Fruit fly (Drosophila melanogaster) whole organism, embryonic: Measurements from ENCODE around the gene Ice2.

ENCODE experiments used
- Bgb ChIP-seq: fragments of 200-800 bp; sonication (Bioruptor generic); IDR thresholded peaks from 2 replicates; pipeline ENCODE4 v1.3.6; 2022; ENCODE audit warnings: missing biosample characterization, missing genetic modification characterization; ENCODE audit not compliant: partially characterized antibody
- CG12155 ChIP-seq: fragments of 200-800 bp; sonication (Bioruptor generic); optimal IDR thresholded peaks from 3 replicates; lab custom pipeline; 2016; ENCODE audit warnings: missing biosample characterization, missing genetic modification characterization
- CG1233 ChIP-seq: fragments of 200-800 bp; sonication (Bioruptor generic); optimal IDR thresholded peaks from 4 replicates; lab custom pipeline; 2018; ENCODE audit warnings: missing biosample characterization, mild to moderate bottlenecking, missing genetic modification characterization
- CG12659 ChIP-seq: fragments of 200-800 bp; sonication (Bioruptor generic); optimal IDR thresholded peaks from 3 replicates; lab custom pipeline; 2017; ENCODE audit warnings: mild to moderate bottlenecking, missing biosample characterization, missing genetic modification reagents, missing genetic modification characterization
- CG13424 ChIP-seq: fragments of 200-800 bp; sonication (Bioruptor generic); optimal IDR thresholded peaks from 2 replicates; lab custom pipeline; 2019; ENCODE audit warnings: missing biosample characterization, mild to moderate bottlenecking, missing genetic modification characterization, moderate library complexity
- CG16779 ChIP-seq: fragments of 200-800 bp; sonication (Bioruptor generic); IDR thresholded peaks from 2 replicates; pipeline ENCODE4 v1.3.6; 2022; ENCODE audit warnings: missing biosample characterization, missing genetic modification characterization
- CG16813 ChIP-seq: fragments of 200-800 bp; sonication (Bioruptor generic); IDR thresholded peaks from 3 replicates; pipeline ENCODE4 v1.3.6; 2022; ENCODE audit warnings: missing biosample characterization, missing genetic modification characterization; ENCODE audit not compliant: partially characterized antibody
- CG16815 ChIP-seq: fragments of 200-800 bp; sonication (Bioruptor generic); optimal IDR thresholded peaks from 3 replicates; lab custom pipeline; 2017; ENCODE audit warnings: missing biosample characterization, mild to moderate bottlenecking, missing genetic modification characterization
- CG4424 ChIP-seq: fragments of 200-800 bp; sonication (Bioruptor generic); optimal IDR thresholded peaks from 3 replicates; lab custom pipeline; 2016; ENCODE audit warnings: missing biosample characterization, missing genetic modification characterization
- CG7372 ChIP-seq: fragments of 200-800 bp; sonication (Bioruptor generic); IDR thresholded peaks from 2 replicates; pipeline ENCODE4 v1.3.6; 2022; ENCODE audit warnings: missing biosample characterization, missing genetic modification characterization
- CG7556 ChIP-seq: fragments of 200-800 bp; sonication (Bioruptor generic); optimal IDR thresholded peaks from 2 replicates; lab custom pipeline; 2017; ENCODE audit warnings: missing biosample characterization, mild to moderate bottlenecking, missing genetic modification characterization
- CG9727 ChIP-seq: fragments of 200-800 bp; sonication (Bioruptor generic); optimal IDR thresholded peaks from 3 replicates; lab custom pipeline; 2017; ENCODE audit warnings: missing biosample characterization, mild to moderate bottlenecking, missing genetic modification characterization
- CG9876 ChIP-seq: fragments of 200-800 bp; sonication (Bioruptor generic); optimal IDR thresholded peaks from 2 replicates; lab custom pipeline; 2016; ENCODE audit warnings: missing biosample characterization, missing genetic modification characterization
- D19B ChIP-seq: fragments of 200-800 bp; sonication (Bioruptor generic); optimal IDR thresholded peaks from 2 replicates; lab custom pipeline; 2017; ENCODE audit warnings: missing biosample characterization, mild to moderate bottlenecking, missing genetic modification characterization
- Dll ChIP-seq: fragments of 200-800 bp; sonication (Bioruptor generic); IDR thresholded peaks from 4 replicates; pipeline ENCODE4 v1.3.6; 2022; ENCODE audit warnings: missing biosample characterization, missing genetic modification characterization; ENCODE audit not compliant: partially characterized antibody
- Ets65A ChIP-seq: fragments of 200-800 bp; sonication (Bioruptor generic); peaks from one replicate; lab custom pipeline; 2016; ENCODE audit warnings: missing biosample characterization, missing genetic modification characterization
- Fer2 ChIP-seq: fragments of 200-800 bp; sonication (Bioruptor generic); optimal IDR thresholded peaks from 2 replicates; lab custom pipeline; 2018; ENCODE audit warnings: missing biosample characterization, mild to moderate bottlenecking, missing genetic modification characterization, moderate library complexity
- HLH3B ChIP-seq: fragments of 200-800 bp; sonication (Bioruptor generic); IDR thresholded peaks from 2 replicates; pipeline ENCODE4 v1.3.6; 2022; ENCODE audit warnings: missing biosample characterization, missing genetic modification characterization
- HLH54F ChIP-seq: fragments of 200-800 bp; sonication (Bioruptor generic); optimal IDR thresholded peaks from 3 replicates; lab custom pipeline; 2016; ENCODE audit warnings: missing biosample characterization, missing genetic modification characterization
- HmgZ ChIP-seq: fragments of 200-800 bp; sonication (Bioruptor generic); optimal IDR thresholded peaks from 2 replicates; lab custom pipeline; 2018; ENCODE audit warnings: missing biosample characterization, mild to moderate bottlenecking, missing genetic modification characterization
- MESR4 ChIP-seq: fragments of 200-800 bp; sonication (Bioruptor generic); optimal IDR thresholded peaks from 2 replicates; lab custom pipeline; 2018; ENCODE audit warnings: missing biosample characterization, mild to moderate bottlenecking, missing genetic modification characterization, moderate library complexity
- Max ChIP-seq: fragments of 200-800 bp; sonication (Bioruptor generic); optimal IDR thresholded peaks from 2 replicates; lab custom pipeline; 2016; ENCODE audit warnings: missing biosample characterization, mild to moderate bottlenecking, missing genetic modification characterization
- Opbp ChIP-seq: fragments of 200-800 bp; sonication (Bioruptor generic); IDR thresholded peaks from 3 replicates; pipeline ENCODE4 v1.3.6; 2022; ENCODE audit warnings: missing biosample characterization, missing genetic modification characterization; ENCODE audit not compliant: partially characterized antibody
- Pdp1 ChIP-seq, 2 experiments: fragments of 200-800 bp; sonication (Bioruptor generic); optimal IDR thresholded peaks; 3 replicates each; lab custom pipeline; 2016; ENCODE audit warnings: missing biosample characterization in 2 of 2, missing genetic modification characterization in 2 of 2, mild to moderate bottlenecking in 1 of 2, moderate library complexity in 1 of 2
- Stat92E ChIP-seq, 3 experiments: fragments of >200 bp in 2 of 3; fragments of 200-800 bp in 1 of 3; sonication (Bioruptor generic) in 1 of 3; optimal IDR thresholded peaks; 2 replicates each; lab custom pipeline; 2017 to 2019; ENCODE audit warnings: missing biosample characterization in 3 of 3, missing genetic modification characterization in 3 of 3, mild to moderate bottlenecking in 1 of 3, moderate library complexity in 1 of 3
- Xbp1 ChIP-seq: fragments of 200-800 bp; sonication (Bioruptor generic); optimal IDR thresholded peaks from 3 replicates; lab custom pipeline; 2016; ENCODE audit warnings: missing biosample characterization, mild to moderate bottlenecking, missing genetic modification characterization
- ato ChIP-seq: fragments of 200-800 bp; sonication (Bioruptor generic); IDR thresholded peaks from 2 replicates; pipeline ENCODE4 v1.3.6; 2022; ENCODE audit warnings: missing biosample characterization, missing genetic modification characterization; ENCODE audit not compliant: partially characterized antibody
- chinmo ChIP-seq: fragments of 200-800 bp; sonication (Bioruptor generic); IDR thresholded peaks from 4 replicates; pipeline ENCODE4 v1.3.6; 2022; ENCODE audit warnings: missing biosample characterization, missing genetic modification characterization; ENCODE audit not compliant: partially characterized antibody
- crol ChIP-seq: fragments of 200-800 bp; sonication (Bioruptor generic); IDR thresholded peaks from 2 replicates; pipeline ENCODE4 v1.3.6; 2022; ENCODE audit warnings: missing biosample characterization, missing genetic modification characterization
- dm ChIP-seq: fragments of 200-800 bp; sonication (Bioruptor generic); optimal IDR thresholded peaks from 3 replicates; lab custom pipeline; 2016; ENCODE audit warnings: missing biosample characterization, missing genetic modification characterization
- ems ChIP-seq: fragments of 200-800 bp; sonication (Bioruptor generic); optimal IDR thresholded peaks from 3 replicates; lab custom pipeline; 2016; ENCODE audit warnings: missing biosample characterization, missing genetic modification characterization
- fd96Cb ChIP-seq: fragments of 200-800 bp; sonication (Bioruptor generic); optimal IDR thresholded peaks from 2 replicates; lab custom pipeline; 2018; ENCODE audit warnings: missing biosample characterization, mild to moderate bottlenecking, missing genetic modification characterization, moderate library complexity
- gsb-n ChIP-seq: fragments of 200-800 bp; sonication (Bioruptor generic); optimal IDR thresholded peaks from 3 replicates; lab custom pipeline; 2018; ENCODE audit warnings: missing biosample characterization, mild to moderate bottlenecking, missing genetic modification characterization
- knrl ChIP-seq: fragments of 200-800 bp; sonication (Bioruptor generic); IDR thresholded peaks from 3 replicates; pipeline ENCODE4 v1.3.6; 2022; ENCODE audit warnings: missing biosample characterization, missing genetic modification characterization; ENCODE audit not compliant: partially characterized antibody
- lola ChIP-seq, 3 experiments: fragments of >200 bp in 2 of 3; fragments of 200-800 bp in 1 of 3; sonication (Bioruptor generic) in 1 of 3; optimal IDR thresholded peaks; 2 replicates each; lab custom pipeline; 2017 to 2019; ENCODE audit warnings: missing biosample characterization in 3 of 3, missing genetic modification characterization in 3 of 3, mild to moderate bottlenecking in 1 of 3, moderate library complexity in 1 of 3
- pfk ChIP-seq: fragments of 200-800 bp; sonication (Bioruptor generic); optimal IDR thresholded peaks from 2 replicates; lab custom pipeline; 2018; ENCODE audit warnings: missing biosample characterization, mild to moderate bottlenecking, missing genetic modification characterization, moderate library complexity
- ranshi ChIP-seq: fragments of 200-800 bp; sonication (Bioruptor generic); IDR thresholded peaks from 2 replicates; pipeline ENCODE4 v1.3.6; 2022; ENCODE audit warnings: missing biosample characterization, missing genetic modification characterization
- rib ChIP-seq: fragments of 200-800 bp; sonication (Bioruptor generic); IDR thresholded peaks from 2 replicates; pipeline ENCODE4 v1.3.6; 2022; ENCODE audit warnings: missing biosample characterization, missing genetic modification characterization
- ssp ChIP-seq: fragments of 200-800 bp; sonication (Bioruptor generic); IDR thresholded peaks from 2 replicates; pipeline ENCODE4 v1.3.6; 2022; ENCODE audit warnings: missing biosample characterization, missing genetic modification characterization
- twi ChIP-seq: fragments of 200-800 bp; optimal IDR thresholded peaks from 2 replicates; lab custom pipeline; 2019; ENCODE audit warnings: missing biosample characterization, mild to moderate bottlenecking, missing genetic modification characterization, moderate library complexity
- zen2 ChIP-seq: fragments of 200-800 bp; sonication (Bioruptor generic); IDR thresholded peaks from 3 replicates; pipeline ENCODE4 v1.3.6; 2022; ENCODE audit warnings: missing biosample characterization, missing genetic modification characterization; ENCODE audit not compliant: partially characterized antibody

The Ice2 gene

DNA sequence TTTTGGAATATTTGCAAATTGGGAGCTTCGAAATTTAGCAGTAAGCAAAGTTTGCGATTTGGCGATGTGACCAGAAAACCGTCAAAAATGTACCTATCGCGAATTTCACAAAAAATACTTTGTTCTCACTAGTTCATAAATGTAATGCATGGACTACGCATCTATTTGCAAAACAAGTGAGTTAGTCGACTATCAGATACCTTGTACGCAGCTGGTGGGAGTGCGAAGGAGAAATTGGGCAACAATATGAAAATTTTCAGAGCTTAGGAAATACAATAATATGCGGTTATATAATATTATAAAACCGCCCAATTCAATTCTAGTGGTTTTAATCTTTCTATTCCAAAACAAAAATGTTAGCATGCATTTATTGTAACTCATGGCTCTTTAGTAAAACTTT is 11.2 kb upstream of the Ice2 start, which contains the start of gene Bdbt (continued):
- TF ChIP-seq CG16779 (GFP tag; lab: Robert Waterston, UW): no peak
- peak; percentile 41 for TF ChIP-seq HLH3B (GFP tag; lab: Robert Waterston, UW)
- peak; percentile 35 for TF ChIP-seq ems (GFP tag; lab: Kevin White, UChicago)
- TF ChIP-seq CG12155 (GFP tag; lab: Kevin White, UChicago): peak; percentile 21
- TF ChIP-seq knrl (GFP tag; lab: Robert Waterston, UW): peak; percentile 54; the same call in 2 of the 3 replicates
- TF ChIP-seq CG7556 (GFP tag; lab: Kevin White, UChicago): no peak
- TF ChIP-seq pfk (GFP tag; lab: Kevin White, UChicago): no peak
- peak; percentile 91 for TF ChIP-seq CG16813 (GFP tag; lab: Robert Waterston, UW)
- peak; percentile 32 for TF ChIP-seq Ets65A (GFP tag; lab: Kevin White, UChicago)
- peak; percentile 5 for TF ChIP-seq MESR4 (GFP tag; lab: Kevin White, UChicago)
- TF ChIP-seq HLH54F: peak; percentile 35
- TF ChIP-seq CG4424 (GFP tag; lab: Kevin White, UChicago): peak; percentile 3
- TF ChIP-seq Stat92E (GFP tag; optimal IDR thresholded peaks at IDR 0.05; lab: Kevin White, UChicago): no peak
- peak in 1 of 3 experiments; percentile 88 for TF ChIP-seq lola (GFP tag; optimal IDR thresholded peaks at IDR 0.05; lab: Kevin White, UChicago)
- peak; percentile 95 for TF ChIP-seq ssp (GFP tag; lab: Robert Waterston, UW)
- TF ChIP-seq Pdp1 (GFP tag; optimal IDR thresholded peaks at IDR 0.05; lab: Kevin White, UChicago): peak; percentile 13 to 94
- peak; percentile 73 for TF ChIP-seq HmgZ (tag; lab: Kevin White, UChicago)
- peak; percentile 5 for TF ChIP-seq CG13424 (tag; lab: Kevin White, UChicago)
- peak; percentile 81 for TF ChIP-seq ato
- TF ChIP-seq Max: peak; percentile 62
- no peak for TF ChIP-seq CG9876 (GFP tag; lab: Kevin White, UChicago)
- peak; percentile 21 for TF ChIP-seq fd96Cb (tag; lab: Kevin White, UChicago)
- peak; percentile 21 for TF ChIP-seq CG1233 (GFP tag; lab: Kevin White, UChicago)
- no peak for TF ChIP-seq Fer2 (tag; lab: Kevin White, UChicago)
- TF ChIP-seq rib (GFP tag; lab: Robert Waterston, UW): peak; percentile 42; the same call in 1 of the 2 replicates
- TF ChIP-seq Dll (GFP tag; lab: Robert Waterston, UW): peak; percentile 60; the same call in 3 of the 4 replicates
- TF ChIP-seq CG16815: peak; percentile 1
- 0 out of 2 replicates have a peak, but pooled peaks have one; percentile 18 for TF ChIP-seq ranshi (GFP tag; lab: Robert Waterston, UW)
- TF ChIP-seq zen2 (GFP tag; lab: Robert Waterston, UW): peak; percentile 63
- peak; percentile 53 for TF ChIP-seq Xbp1
- peak; percentile 34 for TF ChIP-seq dm (GFP tag; lab: Kevin White, UChicago)
- peak; percentile 93 for TF ChIP-seq Bgb (GFP tag; lab: Robert Waterston, UW)
- peak; percentile 94 for TF ChIP-seq D19B
- TF ChIP-seq CG9727 (GFP tag; lab: Kevin White, UChicago): peak; percentile 8
- peak; percentile 47 for TF ChIP-seq CG12659 (GFP tag; lab: Kevin White, UChicago)
- TF ChIP-seq Opbp (GFP tag; lab: Robert Waterston, UW): peak; percentile 73; the same call in 2 of the 3 replicates

DNA sequence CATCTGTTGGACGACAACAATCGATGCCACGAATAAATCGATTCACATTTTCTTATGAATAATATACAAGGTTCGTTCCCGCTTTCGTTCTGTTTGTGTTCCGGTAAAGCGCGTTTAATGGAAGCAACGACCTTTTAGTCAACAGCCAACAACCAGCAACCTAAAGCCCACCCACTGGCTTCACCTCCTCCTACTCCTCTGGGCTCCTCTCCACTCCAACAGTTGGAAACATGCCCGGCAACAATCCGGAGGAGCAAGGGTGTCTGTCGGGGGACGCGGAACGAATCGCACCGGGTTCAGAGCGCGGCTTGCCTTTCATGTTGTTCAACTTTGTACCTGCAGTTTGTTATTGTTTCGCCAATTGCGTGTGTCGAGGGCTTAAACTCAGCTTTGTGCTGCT is 5.8 kb upstream of the Ice2 start:
- peak; percentile 35 for TF ChIP-seq gsb-n (tag; lab: Kevin White, UChicago)
- 0 out of 4 replicates have a peak, but pooled peaks have one; percentile 58 for TF ChIP-seq chinmo (GFP tag; lab: Robert Waterston, UW)
- TF ChIP-seq CG7372 (GFP tag; lab: Robert Waterston, UW): no peak
- TF ChIP-seq zen2 (GFP tag; lab: Robert Waterston, UW): no peak
- TF ChIP-seq twi (tag; lab: Kevin White, UChicago): no peak
- peak; percentile 58 for TF ChIP-seq crol (GFP tag; lab: Robert Waterston, UW)
